Fruit fly (Drosophila melanogaster) whole organism, embryonic: ENCODE measurements around the gene sti.

Experiments used
- Atf-2 ChIP-seq: fragments of 200-800 bp; sonication (Bioruptor generic); optimal IDR thresholded peaks from 2 replicates; lab custom pipeline; 2016; ENCODE audit warnings: missing biosample characterization, missing genetic modification characterization
- Atf6 ChIP-seq: fragments of 200-800 bp; sonication (Bioruptor generic); IDR thresholded peaks from 2 replicates; pipeline ENCODE4 v1.3.6; 2022; ENCODE audit warnings: missing biosample characterization, missing genetic modification characterization
- BtbVII ChIP-seq: fragments of 200-800 bp; sonication (Bioruptor generic); optimal IDR thresholded peaks from 3 replicates; lab custom pipeline; 2017; ENCODE audit warnings: missing biosample characterization, mild to moderate bottlenecking, missing genetic modification characterization
- CG1024 ChIP-seq: fragments of 200-800 bp; sonication (Bioruptor generic); IDR thresholded peaks from 2 replicates; pipeline ENCODE4 v1.3.6; 2022; ENCODE audit warnings: missing biosample characterization, missing genetic modification characterization
- CG10431 ChIP-seq: fragments of 200-800 bp; sonication (Bioruptor generic); optimal IDR thresholded peaks from 3 replicates; lab custom pipeline; 2018; ENCODE audit warnings: missing biosample characterization, mild to moderate bottlenecking, missing genetic modification characterization
- CG10654 ChIP-seq: fragments of 200-800 bp; sonication (Bioruptor generic); optimal IDR thresholded peaks from 2 replicates; lab custom pipeline; 2016; ENCODE audit warnings: missing biosample characterization, missing genetic modification characterization
- CG12104 ChIP-seq: fragments of 200-800 bp; sonication (Bioruptor generic); optimal IDR thresholded peaks from 3 replicates; lab custom pipeline; 2016; ENCODE audit warnings: missing biosample characterization, missing genetic modification characterization
- CG12391 ChIP-seq: fragments of 200-800 bp; sonication (Bioruptor generic); optimal IDR thresholded peaks from 3 replicates; lab custom pipeline; 2018; ENCODE audit warnings: missing biosample characterization, mild to moderate bottlenecking, missing genetic modification characterization, moderate library complexity
- CG1602 ChIP-seq: fragments of 200-800 bp; sonication (Bioruptor generic); optimal IDR thresholded peaks from 3 replicates; lab custom pipeline; 2016; ENCODE audit warnings: missing biosample characterization, missing genetic modification characterization
- CG16863 ChIP-seq: fragments of 200-800 bp; sonication (Bioruptor generic); optimal IDR thresholded peaks from 3 replicates; lab custom pipeline; 2016; ENCODE audit warnings: missing biosample characterization, missing genetic modification characterization
- CG18619 ChIP-seq: fragments of 200-800 bp; sonication (Bioruptor generic); optimal IDR thresholded peaks from 3 replicates; lab custom pipeline; 2017; ENCODE audit warnings: missing biosample characterization, mild to moderate bottlenecking, missing genetic modification characterization
- CG18764 ChIP-seq: fragments of 200-800 bp; sonication (Bioruptor generic); optimal IDR thresholded peaks from 3 replicates; lab custom pipeline; 2016; ENCODE audit warnings: missing biosample characterization, missing genetic modification characterization
- CG2116 ChIP-seq: fragments of 200-800 bp; sonication (Bioruptor generic); optimal IDR thresholded peaks from 3 replicates; lab custom pipeline; 2018; ENCODE audit warnings: missing biosample characterization, mild to moderate bottlenecking, missing genetic modification characterization
- CG2199 ChIP-seq: fragments of 200-800 bp; sonication (Bioruptor generic); IDR thresholded peaks from 3 replicates; pipeline ENCODE4 v1.3.6; 2022; ENCODE audit warnings: missing biosample characterization, missing genetic modification characterization
- CG2889 ChIP-seq: fragments of 200-800 bp; sonication (Bioruptor generic); IDR thresholded peaks from 3 replicates; pipeline ENCODE4 v1.3.6; 2022; ENCODE audit warnings: missing biosample characterization, missing genetic modification characterization
- CG4424 ChIP-seq: fragments of 200-800 bp; sonication (Bioruptor generic); optimal IDR thresholded peaks from 3 replicates; lab custom pipeline; 2016; ENCODE audit warnings: missing biosample characterization, missing genetic modification characterization
- CG6175 ChIP-seq: fragments of 200-800 bp; sonication (Bioruptor generic); IDR thresholded peaks from 3 replicates; pipeline ENCODE4 v1.3.6; 2022; ENCODE audit warnings: missing biosample characterization, missing genetic modification characterization
- CG6689 ChIP-seq: fragments of 200-800 bp; sonication (Bioruptor generic); IDR thresholded peaks from 2 replicates; pipeline ENCODE4 v1.3.6; 2022; ENCODE audit warnings: missing biosample characterization, missing genetic modification characterization
- CG6813 ChIP-seq: fragments of 200-800 bp; sonication (Bioruptor generic); optimal IDR thresholded peaks from 2 replicates; lab custom pipeline; 2017; ENCODE audit warnings: missing biosample characterization, missing genetic modification characterization, mild to moderate bottlenecking, moderate library complexity, missing genetic modification reagents
- CG9609 ChIP-seq: fragments of 200-800 bp; sonication (Bioruptor generic); optimal IDR thresholded peaks from 3 replicates; lab custom pipeline; 2016; ENCODE audit warnings: missing biosample characterization, missing genetic modification characterization
- CG9876 ChIP-seq: fragments of 200-800 bp; sonication (Bioruptor generic); optimal IDR thresholded peaks from 2 replicates; lab custom pipeline; 2016; ENCODE audit warnings: missing biosample characterization, missing genetic modification characterization
- CoRest ChIP-seq: fragments of 200-800 bp; sonication (Bioruptor generic); optimal IDR thresholded peaks from 3 replicates; lab custom pipeline; 2018; ENCODE audit warnings: missing biosample characterization, mild to moderate bottlenecking, missing genetic modification characterization, moderate library complexity
- Dfd ChIP-seq, 2 experiments: fragments of >200 bp; optimal IDR thresholded peaks; 2 replicates each; lab custom pipeline; 2017; ENCODE audit warnings: missing biosample characterization in 2 of 2, missing genetic modification characterization in 2 of 2
- Elba2 ChIP-seq: fragments of 200-800 bp; sonication (Bioruptor generic); optimal IDR thresholded peaks from 3 replicates; lab custom pipeline; 2016; ENCODE audit warnings: missing biosample characterization, missing genetic modification characterization
- Hey ChIP-seq: fragments of 200-800 bp; sonication (Bioruptor generic); optimal IDR thresholded peaks from 3 replicates; lab custom pipeline; 2018; ENCODE audit warnings: missing biosample characterization, mild to moderate bottlenecking, missing genetic modification characterization
- Myb ChIP-seq: fragments of 200-800 bp; sonication (Bioruptor generic); optimal IDR thresholded peaks from 2 replicates; lab custom pipeline; 2016; ENCODE audit warnings: missing biosample characterization, missing genetic modification characterization
- Nf-YA ChIP-seq: fragments of 200-800 bp; sonication (Bioruptor generic); IDR thresholded peaks from 2 replicates; pipeline ENCODE4 v1.3.6; 2022; ENCODE audit warnings: missing biosample characterization, missing genetic modification characterization
- Rx ChIP-seq: fragments of 200-800 bp; sonication (Bioruptor generic); IDR thresholded peaks from 2 replicates; pipeline ENCODE4 v1.3.6; 2022; ENCODE audit warnings: missing biosample characterization, missing genetic modification characterization
- Stat92E ChIP-seq, 3 experiments: fragments of >200 bp in 2 of 3; fragments of 200-800 bp in 1 of 3; sonication (Bioruptor generic) in 1 of 3; optimal IDR thresholded peaks; 2 replicates each; lab custom pipeline; 2017 to 2019; ENCODE audit warnings: missing biosample characterization in 3 of 3, missing genetic modification characterization in 3 of 3, mild to moderate bottlenecking in 1 of 3, moderate library complexity in 1 of 3
- Vsx1 ChIP-seq: fragments of 200-800 bp; sonication (Bioruptor generic); optimal IDR thresholded peaks from 2 replicates; lab custom pipeline; 2017; ENCODE audit warnings: missing biosample characterization, mild to moderate bottlenecking, missing genetic modification characterization, missing genetic modification reagents
- ac ChIP-seq: fragments of 200-800 bp; sonication (Bioruptor generic); optimal IDR thresholded peaks from 3 replicates; lab custom pipeline; 2017; ENCODE audit warnings: missing biosample characterization, mild to moderate bottlenecking, missing genetic modification characterization
- bcd ChIP-seq: fragments of 200-800 bp; sonication (Bioruptor generic); optimal IDR thresholded peaks from 2 replicates; lab custom pipeline; 2017; ENCODE audit warnings: missing biosample characterization, mild to moderate bottlenecking, missing genetic modification characterization
- cas ChIP-seq: fragments of 200-800 bp; sonication (Bioruptor generic); IDR thresholded peaks from 2 replicates; pipeline ENCODE4 v1.3.6; 2022; ENCODE audit warnings: missing biosample characterization, missing genetic modification characterization
- chn ChIP-seq: fragments of 200-800 bp; sonication (Bioruptor generic); optimal IDR thresholded peaks from 2 replicates; lab custom pipeline; 2016; ENCODE audit warnings: missing biosample characterization, missing genetic modification characterization
- corto ChIP-seq: fragments of 200-800 bp; sonication (Bioruptor generic); optimal IDR thresholded peaks from 2 replicates; lab custom pipeline; 2016; ENCODE audit warnings: missing biosample characterization, mild to moderate bottlenecking, missing genetic modification characterization, moderate library complexity
- danr ChIP-seq: fragments of 200-800 bp; sonication (Bioruptor generic); IDR thresholded peaks from 2 replicates; pipeline ENCODE4 v1.3.6; 2022; ENCODE audit warnings: missing biosample characterization, missing genetic modification characterization
- fd96Cb ChIP-seq: fragments of 200-800 bp; sonication (Bioruptor generic); optimal IDR thresholded peaks from 2 replicates; lab custom pipeline; 2018; ENCODE audit warnings: missing biosample characterization, mild to moderate bottlenecking, missing genetic modification characterization, moderate library complexity
- fu2 ChIP-seq: fragments of 200-800 bp; sonication (Bioruptor generic); optimal IDR thresholded peaks from 2 replicates; lab custom pipeline; 2016; ENCODE audit warnings: missing biosample characterization, missing genetic modification characterization
- gsb ChIP-seq: fragments of 200-800 bp; sonication (Bioruptor generic); IDR thresholded peaks from 2 replicates; pipeline ENCODE4 v1.3.6; 2022; ENCODE audit warnings: missing biosample characterization, missing genetic modification characterization
- ro ChIP-seq: fragments of 200-800 bp; sonication (Bioruptor generic); IDR thresholded peaks from 2 replicates; pipeline ENCODE4 v1.3.6; 2022; ENCODE audit warnings: missing biosample characterization, missing genetic modification characterization
- salm ChIP-seq: fragments of 200-800 bp; sonication (Bioruptor generic); optimal IDR thresholded peaks from 2 replicates; lab custom pipeline; 2018; ENCODE audit warnings: missing biosample characterization, mild to moderate bottlenecking, missing genetic modification characterization
- sd ChIP-seq: fragments of 200-800 bp; sonication (Bioruptor generic); optimal IDR thresholded peaks from 3 replicates; lab custom pipeline; 2018; ENCODE audit warnings: missing biosample characterization, mild to moderate bottlenecking, missing genetic modification characterization, moderate library complexity
- sim ChIP-seq: fragments of 200-800 bp; sonication (Bioruptor generic); IDR thresholded peaks from 2 replicates; pipeline ENCODE4 v1.3.6; 2022; ENCODE audit warnings: missing biosample characterization, missing genetic modification characterization
- sisA ChIP-seq: fragments of 200-800 bp; sonication (Bioruptor generic); IDR thresholded peaks from 2 replicates; pipeline ENCODE4 v1.3.6; 2022; ENCODE audit warnings: missing biosample characterization, missing genetic modification characterization
- so ChIP-seq: fragments of 200-800 bp; sonication (Bioruptor generic); IDR thresholded peaks from 3 replicates; pipeline ENCODE4 v1.3.6; 2022; ENCODE audit warnings: missing biosample characterization, missing genetic modification characterization
- sug ChIP-seq: fragments of 200-800 bp; optimal IDR thresholded peaks from 2 replicates; lab custom pipeline; 2019; ENCODE audit warnings: missing biosample characterization, mild to moderate bottlenecking, missing genetic modification characterization, moderate library complexity
- tio ChIP-seq: fragments of 200-800 bp; sonication (Bioruptor generic); optimal IDR thresholded peaks from 2 replicates; lab custom pipeline; 2017; ENCODE audit warnings: missing biosample characterization, missing genetic modification characterization, inconsistent platforms
- trh ChIP-seq: fragments of 200-800 bp; sonication (Bioruptor generic); optimal IDR thresholded peaks from 2 replicates; lab custom pipeline; 2016; ENCODE audit warnings: missing biosample characterization, missing genetic modification characterization
- wek ChIP-seq: fragments of 200-800 bp; sonication (Bioruptor generic); optimal IDR thresholded peaks from 3 replicates; lab custom pipeline; 2018; ENCODE audit warnings: missing biosample characterization, mild to moderate bottlenecking, missing genetic modification characterization, moderate library complexity
- yki ChIP-seq: fragments of >200 bp; optimal IDR thresholded peaks from 3 replicates; lab custom pipeline; 2018
- z ChIP-seq: fragments of 200-800 bp; sonication (Bioruptor generic); IDR thresholded peaks from 3 replicates; pipeline ENCODE4 v1.3.6; 2022; ENCODE audit warnings: missing biosample characterization, missing genetic modification characterization
- zen ChIP-seq: fragments of 200-800 bp; sonication (Bioruptor generic); optimal IDR thresholded peaks from 3 replicates; lab custom pipeline; 2018; ENCODE audit warnings: missing biosample characterization, mild to moderate bottlenecking, missing genetic modification characterization, moderate library complexity

Gene sti

DNA sequence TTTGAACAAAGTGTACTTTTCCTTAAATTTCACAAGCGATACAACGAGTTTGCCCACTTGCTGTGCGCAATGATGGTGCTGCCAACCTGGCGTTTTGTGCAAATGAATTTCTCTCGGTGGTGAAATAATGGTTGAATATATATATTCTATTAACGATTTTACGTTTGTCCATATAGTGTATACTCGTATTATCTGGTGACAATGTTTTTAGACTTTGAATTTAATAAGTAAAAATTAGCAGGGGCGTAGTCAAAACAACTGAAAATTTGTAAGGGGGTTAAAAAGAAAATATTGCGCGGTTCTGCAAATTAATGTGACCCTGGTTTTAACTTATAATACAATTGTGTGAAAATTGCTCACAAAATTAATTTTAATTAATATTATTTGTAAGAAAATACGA lies 9.3 kb upstream of the sti start, which contains the start of the genes ver and Gcn5 (continued):
- TF ChIP-seq CG6689: peak; percentile 95
- peak; percentile 56 for TF ChIP-seq Myb
- TF ChIP-seq CG2199 (GFP tag; lab: Robert Waterston, UW): 0 out of 3 replicates have a peak, but pooled peaks have one; percentile 77
- peak; percentile 81 for TF ChIP-seq CG2116 (GFP tag; lab: Kevin White, UChicago)
- peak; percentile 90 for TF ChIP-seq chn (GFP tag; lab: Kevin White, UChicago)
- TF ChIP-seq CG10431 (GFP tag; lab: Kevin White, UChicago): peak; percentile 62
- peak; percentile 91 for TF ChIP-seq fd96Cb
- TF ChIP-seq cas (GFP tag; lab: Robert Waterston, UW): peak; percentile 77
- peak in 1 of 3 experiments; percentile 15 for TF ChIP-seq Stat92E (GFP tag; optimal IDR thresholded peaks at IDR 0.05; lab: Kevin White, UChicago)
- TF ChIP-seq CG4424: peak; percentile 90
- TF ChIP-seq gsb: peak; percentile 88
- TF ChIP-seq BtbVII: peak; percentile 90
- peak; percentile 33 for TF ChIP-seq Hey (tag; lab: Kevin White, UChicago)
- peak; percentile 52 for TF ChIP-seq wek (GFP tag; lab: Kevin White, UChicago)
- peak; percentile 89 for TF ChIP-seq zen (tag; lab: Kevin White, UChicago)
- peak; percentile 77 for TF ChIP-seq fu2 (GFP tag; lab: Kevin White, UChicago)
- TF ChIP-seq CG1602 (GFP tag; lab: Kevin White, UChicago): peak; percentile 92
- TF ChIP-seq trh (GFP tag; lab: Kevin White, UChicago): peak; percentile 77
- peak; percentile 45 for TF ChIP-seq CG9876 (GFP tag; lab: Kevin White, UChicago)
- TF ChIP-seq CG6175: peak; percentile 78
- no peak for TF ChIP-seq Dfd (GFP tag; optimal IDR thresholded peaks at IDR 0.05; lab: Kevin White, UChicago)
- TF ChIP-seq bcd (GFP tag; lab: Kevin White, UChicago): peak; percentile 92
- peak; percentile 89 for TF ChIP-seq Atf6
- TF ChIP-seq CG10654: peak; percentile 85
- TF ChIP-seq CG18764: peak; percentile 78
- TF ChIP-seq CG18619 (GFP tag; lab: Kevin White, UChicago): peak; percentile 88
- TF ChIP-seq Atf-2: peak; percentile 54
- TF ChIP-seq so (GFP tag; lab: Robert Waterston, UW): peak; percentile 89; the same call in 2 of the 3 replicates
- TF ChIP-seq CoRest (tag; lab: Kevin White, UChicago): peak; percentile 94
- TF ChIP-seq corto (GFP tag; lab: Kevin White, UChicago): peak; percentile 89
- TF ChIP-seq CG6813 (GFP tag; lab: Kevin White, UChicago): peak; percentile 83
- TF ChIP-seq Rx (GFP tag; lab: Robert Waterston, UW): peak; percentile 94
- peak; percentile 20 for TF ChIP-seq ac (GFP tag; lab: Kevin White, UChicago)
- TF ChIP-seq Vsx1 (GFP tag; lab: Kevin White, UChicago): no peak
- peak; percentile 90 for TF ChIP-seq CG2889 (GFP tag; lab: Robert Waterston, UW)
- peak; percentile 92 for TF ChIP-seq sisA (GFP tag; lab: Robert Waterston, UW)
- TF ChIP-seq Elba2 (GFP tag; lab: Kevin White, UChicago): peak; percentile 21
- peak; percentile 63; the same call in 1 of the 3 replicates for TF ChIP-seq z (GFP tag; lab: Robert Waterston, UW)
- TF ChIP-seq CG12104 (GFP tag; lab: Kevin White, UChicago): peak; percentile 87
- TF ChIP-seq CG16863 (GFP tag; lab: Kevin White, UChicago): peak; percentile 79
- TF ChIP-seq sug (tag; lab: Kevin White, UChicago): peak; percentile 84
- TF ChIP-seq tio (GFP tag; lab: Kevin White, UChicago): no peak
- no peak for TF ChIP-seq yki (lab: Kevin White, UChicago)
- TF ChIP-seq Nf-YA (GFP tag; lab: Robert Waterston, UW): peak; percentile 86
- TF ChIP-seq salm (tag; lab: Kevin White, UChicago): peak; percentile 74
- peak; percentile 76 for TF ChIP-seq sim (GFP tag; lab: Robert Waterston, UW)
- TF ChIP-seq danr (GFP tag; lab: Robert Waterston, UW): peak; percentile 86
- peak; percentile 95 for TF ChIP-seq CG12391 (tag; lab: Kevin White, UChicago)
- TF ChIP-seq sd (tag; lab: Kevin White, UChicago): no peak
- TF ChIP-seq CG9609 (GFP tag; lab: Kevin White, UChicago): peak; percentile 80
- peak; percentile 90 for TF ChIP-seq CG1024 (GFP tag; lab: Robert Waterston, UW)
- peak; percentile 68; the same call in 1 of the 2 replicates for TF ChIP-seq ro (GFP tag; lab: Robert Waterston, UW)
